Fruit fly (Drosophila melanogaster) whole organism, adult: ENCODE results near the gene mey.

ENCODE experiments used
- CG7101 ChIP-seq: fragments of 200-800 bp; sonication (Bioruptor generic); optimal IDR thresholded peaks from 2 replicates; lab custom pipeline; 2018; ENCODE audit warnings: missing biosample characterization, mild to moderate bottlenecking, missing genetic modification characterization, moderate library complexity
- Hr96 ChIP-seq: fragments of 200-800 bp; sonication (Bioruptor generic); optimal IDR thresholded peaks from 2 replicates; lab custom pipeline; 2016; ENCODE audit warnings: missing biosample characterization, missing genetic modification characterization
- Mnt ChIP-seq: fragments of 200-800 bp; sonication (Bioruptor generic); optimal IDR thresholded peaks from 2 replicates; lab custom pipeline; 2016; ENCODE audit warnings: missing biosample characterization, mild to moderate bottlenecking, missing genetic modification characterization

DNA sequence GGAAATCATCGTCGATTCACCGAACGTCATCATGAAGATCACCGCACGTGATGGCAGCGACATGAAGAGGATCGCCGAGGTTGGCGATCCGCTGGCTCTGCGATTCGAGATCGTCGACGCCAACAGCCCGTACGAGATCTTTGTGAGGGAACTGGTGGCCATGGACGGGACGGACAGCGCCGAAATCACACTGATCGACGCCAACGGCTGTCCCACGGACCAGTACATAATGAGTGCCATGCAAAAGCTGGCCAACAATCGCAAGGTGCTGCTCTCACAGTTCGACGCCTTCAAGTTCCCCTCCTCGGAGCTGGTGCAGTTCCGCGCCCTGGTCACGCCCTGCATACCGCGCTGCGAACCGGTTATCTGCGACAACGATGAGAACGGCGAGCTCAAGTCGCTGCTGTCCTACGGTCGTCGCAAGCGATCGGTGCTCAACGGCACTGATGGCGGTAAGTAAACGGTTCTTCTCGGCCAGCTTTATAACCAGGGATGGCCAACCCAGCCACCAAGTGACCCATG lies 5.8 kb downstream of the mey start:
- no peak for TF ChIP-seq Hr96 (GFP tag; lab: Kevin White, UChicago)
- no peak for TF ChIP-seq Mnt (GFP tag; lab: Kevin White, UChicago)
- TF ChIP-seq CG7101 = no peak
